Worm (Caenorhabditis elegans): Measurements from ENCODE around the gene nhr-167.
"Not testable (repeated sequence)": the region's sequence is repeated elsewhere in the genome, so short reads cannot be mapped to it uniquely, and the experiment has no call there.

ce11 chrX:11961103-11961502 lies 20.8 kb downstream of the nhr-167 start, which contains the start of gene C49F5.13:
- not testable (repeated sequence) for TF ChIP-seq ama-1 (optimal IDR thresholded peaks at IDR 0.05); hnd-1 (tag; optimal IDR thresholded peaks at IDR 0.05); sea-1 (GFP tag; conservative IDR thresholded peaks at IDR 0.05); hmg-4 (GFP tag; optimal IDR thresholded peaks at IDR 0.05); scrt-1 (GFP tag; IDR thresholded peaks at IDR 0.05); B0310.2 (tag; optimal IDR thresholded peaks at IDR 0.05); ets-7 (tag; optimal IDR thresholded peaks at IDR 0.05); flt-1 (GFP tag; IDR thresholded peaks at IDR 0.05)

All from whole organism, early embryonic.